Fruit fly (Drosophila melanogaster) whole organism, embryonic: Measurements from ENCODE around the gene CG3546.

ENCODE experiments used
- Blimp-1 ChIP-seq: fragments of 200-800 bp; sonication (Bioruptor generic); optimal IDR thresholded peaks from 3 replicates; lab custom pipeline; 2018; ENCODE audit warnings: missing biosample characterization, missing genetic modification characterization, mild to moderate bottlenecking, moderate library complexity, missing genetic modification reagents
- CG10267 ChIP-seq: fragments of 200-800 bp; sonication (Bioruptor generic); optimal IDR thresholded peaks from 2 replicates; lab custom pipeline; 2018; ENCODE audit warnings: missing biosample characterization, mild to moderate bottlenecking, missing genetic modification characterization, moderate library complexity
- CG10321 ChIP-seq: fragments of 200-800 bp; sonication (Bioruptor generic); IDR thresholded peaks from 2 replicates; pipeline ENCODE4 v1.3.6; 2022; ENCODE audit warnings: missing biosample characterization, missing genetic modification characterization
- CG10959 ChIP-seq: fragments of 200-800 bp; sonication (Bioruptor generic); IDR thresholded peaks from 2 replicates; pipeline ENCODE4 v1.3.6; 2022; ENCODE audit warnings: missing biosample characterization, missing genetic modification characterization
- CG10979 ChIP-seq: fragments of 200-800 bp; sonication (Bioruptor generic); optimal IDR thresholded peaks from 2 replicates; lab custom pipeline; 2018; ENCODE audit warnings: missing biosample characterization, mild to moderate bottlenecking, missing genetic modification characterization, moderate library complexity
- CG12155 ChIP-seq: fragments of 200-800 bp; sonication (Bioruptor generic); optimal IDR thresholded peaks from 3 replicates; lab custom pipeline; 2016; ENCODE audit warnings: missing biosample characterization, missing genetic modification characterization
- CG12769 ChIP-seq: fragments of 200-800 bp; sonication (Bioruptor generic); optimal IDR thresholded peaks from 2 replicates; lab custom pipeline; 2019; ENCODE audit warnings: missing biosample characterization, mild to moderate bottlenecking, missing genetic modification characterization, moderate library complexity
- CG13287 ChIP-seq: fragments of 200-800 bp; sonication (Bioruptor generic); IDR thresholded peaks from 2 replicates; pipeline ENCODE4 v1.3.6; 2022; ENCODE audit warnings: missing biosample characterization, missing genetic modification characterization; ENCODE audit not compliant: partially characterized antibody
- CG14710 ChIP-seq: fragments of 200-800 bp; sonication (Bioruptor generic); optimal IDR thresholded peaks from 3 replicates; lab custom pipeline; 2019; ENCODE audit warnings: missing biosample characterization, mild to moderate bottlenecking, missing genetic modification characterization, moderate library complexity
- CG15269 ChIP-seq: fragments of 200-800 bp; sonication (Bioruptor generic); optimal IDR thresholded peaks from 2 replicates; lab custom pipeline; 2018; ENCODE audit warnings: missing biosample characterization, mild to moderate bottlenecking, missing genetic modification characterization, moderate library complexity
- CG15696 ChIP-seq: fragments of 200-800 bp; sonication (Bioruptor generic); optimal IDR thresholded peaks from 2 replicates; lab custom pipeline; 2019; ENCODE audit warnings: missing biosample characterization, mild to moderate bottlenecking, missing genetic modification characterization, moderate library complexity
- CG1603 ChIP-seq: fragments of 200-800 bp; sonication (Bioruptor generic); optimal IDR thresholded peaks from 2 replicates; lab custom pipeline; 2019; ENCODE audit warnings: missing biosample characterization, mild to moderate bottlenecking, missing genetic modification characterization, moderate library complexity
- CG2116 ChIP-seq: fragments of 200-800 bp; sonication (Bioruptor generic); optimal IDR thresholded peaks from 3 replicates; lab custom pipeline; 2018; ENCODE audit warnings: missing biosample characterization, mild to moderate bottlenecking, missing genetic modification characterization
- CG2712 ChIP-seq: fragments of 200-800 bp; optimal IDR thresholded peaks from 3 replicates; lab custom pipeline; 2019; ENCODE audit warnings: missing biosample characterization, mild to moderate bottlenecking, missing genetic modification characterization, moderate library complexity
- CG43689 ChIP-seq: fragments of 200-800 bp; sonication (Bioruptor generic); IDR thresholded peaks from 2 replicates; pipeline ENCODE4 v1.3.6; 2022; ENCODE audit warnings: missing biosample characterization, missing genetic modification characterization
- CG4404 ChIP-seq: fragments of 200-800 bp; sonication (Bioruptor generic); IDR thresholded peaks from 2 replicates; pipeline ENCODE4 v1.3.6; 2022; ENCODE audit warnings: missing biosample characterization, missing genetic modification characterization
- CG4424 ChIP-seq: fragments of 200-800 bp; sonication (Bioruptor generic); optimal IDR thresholded peaks from 3 replicates; lab custom pipeline; 2016; ENCODE audit warnings: missing biosample characterization, missing genetic modification characterization
- CG4820 ChIP-seq: fragments of 200-800 bp; sonication (Bioruptor generic); optimal IDR thresholded peaks from 3 replicates; lab custom pipeline; 2016; ENCODE audit warnings: missing biosample characterization, missing genetic modification characterization
- CG6765 ChIP-seq: fragments of 200-800 bp; sonication (Bioruptor generic); optimal IDR thresholded peaks from 3 replicates; lab custom pipeline; 2017; ENCODE audit warnings: missing biosample characterization, mild to moderate bottlenecking, missing genetic modification characterization
- CG7839 ChIP-seq: fragments of 200-800 bp; sonication (Bioruptor generic); optimal IDR thresholded peaks from 3 replicates; lab custom pipeline; 2018; ENCODE audit warnings: missing biosample characterization, mild to moderate bottlenecking, missing genetic modification characterization, moderate library complexity
- CG9609 ChIP-seq: fragments of 200-800 bp; sonication (Bioruptor generic); optimal IDR thresholded peaks from 3 replicates; lab custom pipeline; 2016; ENCODE audit warnings: missing biosample characterization, missing genetic modification characterization
- CG9727 ChIP-seq: fragments of 200-800 bp; sonication (Bioruptor generic); optimal IDR thresholded peaks from 3 replicates; lab custom pipeline; 2017; ENCODE audit warnings: missing biosample characterization, mild to moderate bottlenecking, missing genetic modification characterization
- Drgx ChIP-seq: fragments of 200-800 bp; sonication (Bioruptor generic); IDR thresholded peaks from 2 replicates; pipeline ENCODE4 v1.3.6; 2022; ENCODE audit warnings: missing biosample characterization, missing genetic modification characterization
- Hr3 ChIP-seq: fragments of 200-800 bp; sonication (Bioruptor generic); optimal IDR thresholded peaks from 3 replicates; lab custom pipeline; 2016; ENCODE audit warnings: missing biosample characterization, missing genetic modification characterization
- Mad ChIP-seq: fragments of 200-800 bp; sonication (Bioruptor generic); optimal IDR thresholded peaks from 2 replicates; lab custom pipeline; 2016; ENCODE audit warnings: missing biosample characterization, missing genetic modification characterization
- NFAT ChIP-seq: fragments of 200-800 bp; sonication (Bioruptor generic); IDR thresholded peaks from 2 replicates; pipeline ENCODE4 v1.3.6; 2022; ENCODE audit warnings: missing biosample characterization, missing genetic modification characterization
- NfI ChIP-seq: fragments of 200-800 bp; sonication (Bioruptor generic); optimal IDR thresholded peaks from 3 replicates; lab custom pipeline; 2018; ENCODE audit warnings: missing biosample characterization, mild to moderate bottlenecking, missing genetic modification characterization, moderate library complexity
- Oaz ChIP-seq: fragments of 200-800 bp; sonication (Bioruptor generic); IDR thresholded peaks from 2 replicates; pipeline ENCODE4 v1.3.6; 2022; ENCODE audit warnings: missing biosample characterization, missing genetic modification characterization
- Oli ChIP-seq: fragments of 200-800 bp; sonication (Bioruptor generic); optimal IDR thresholded peaks from 2 replicates; lab custom pipeline; 2018; ENCODE audit warnings: missing biosample characterization, mild to moderate bottlenecking, missing genetic modification characterization, moderate library complexity
- ab ChIP-seq: fragments of 200-800 bp; sonication (Bioruptor generic); optimal IDR thresholded peaks from 2 replicates; lab custom pipeline; 2016; ENCODE audit warnings: missing biosample characterization, missing genetic modification characterization
- amos ChIP-seq: fragments of 200-800 bp; sonication (Bioruptor generic); IDR thresholded peaks from 2 replicates; pipeline ENCODE4 v1.3.6; 2022; ENCODE audit warnings: missing biosample characterization, missing genetic modification characterization; ENCODE audit not compliant: partially characterized antibody
- ara ChIP-seq: fragments of 200-800 bp; sonication (Bioruptor generic); IDR thresholded peaks from 2 replicates; pipeline ENCODE4 v1.3.6; 2022; ENCODE audit warnings: missing biosample characterization, missing genetic modification characterization
- bab2 ChIP-seq: fragments of 200-800 bp; sonication (Bioruptor generic); optimal IDR thresholded peaks from 2 replicates; lab custom pipeline; 2016; ENCODE audit warnings: missing biosample characterization, missing genetic modification characterization
- bowl ChIP-seq: fragments of 200-800 bp; sonication (Bioruptor generic); IDR thresholded peaks from 2 replicates; pipeline ENCODE4 v1.3.6; 2022; ENCODE audit warnings: missing biosample characterization, missing genetic modification characterization
- chif ChIP-seq, 2 experiments: fragments of 200-800 bp; sonication (Bioruptor generic); optimal IDR thresholded peaks; 3 replicates each; lab custom pipeline; 2016; ENCODE audit warnings: missing biosample characterization in 2 of 2, missing genetic modification characterization in 2 of 2
- dan ChIP-seq: fragments of 200-800 bp; sonication (Bioruptor generic); IDR thresholded peaks from 2 replicates; pipeline ENCODE4 v1.3.6; 2022; ENCODE audit warnings: missing biosample characterization, missing genetic modification characterization
- dmrt11E ChIP-seq: fragments of 200-800 bp; sonication (Bioruptor generic); optimal IDR thresholded peaks from 3 replicates; lab custom pipeline; 2018; ENCODE audit warnings: missing biosample characterization, mild to moderate bottlenecking, missing genetic modification characterization, moderate library complexity
- gem ChIP-seq: fragments of 200-800 bp; sonication (Bioruptor generic); optimal IDR thresholded peaks from 2 replicates; lab custom pipeline; 2019; ENCODE audit warnings: missing biosample characterization, mild to moderate bottlenecking, missing genetic modification characterization, moderate library complexity
- lola ChIP-seq, 3 experiments: fragments of >200 bp in 2 of 3; fragments of 200-800 bp in 1 of 3; sonication (Bioruptor generic) in 1 of 3; optimal IDR thresholded peaks; 2 replicates each; lab custom pipeline; 2017 to 2019; ENCODE audit warnings: missing biosample characterization in 3 of 3, missing genetic modification characterization in 3 of 3, mild to moderate bottlenecking in 1 of 3, moderate library complexity in 1 of 3
- peb ChIP-seq: fragments of 200-800 bp; sonication (Bioruptor generic); IDR thresholded peaks from 2 replicates; pipeline ENCODE4 v1.3.6; 2022; ENCODE audit warnings: missing biosample characterization, missing genetic modification characterization
- phol ChIP-seq: fragments of 200-800 bp; sonication (Bioruptor generic); optimal IDR thresholded peaks from 3 replicates; lab custom pipeline; 2018; ENCODE audit warnings: missing biosample characterization, mild to moderate bottlenecking, missing genetic modification characterization, moderate library complexity
- prd ChIP-seq, 3 experiments: fragments of >200 bp in 2 of 3; fragments of 200-800 bp in 1 of 3; sonication (Bioruptor generic) in 1 of 3; optimal IDR thresholded peaks in 2 of 3; IDR thresholded peaks in 1 of 3; 2 replicates in 2 of 3; 3 replicates in 1 of 3; pipeline versions ENCODE4 v1.3.6 to Lab custom; 2017 to 2022; ENCODE audit warnings: missing biosample characterization in 1 of 3, missing genetic modification characterization in 1 of 3
- rib ChIP-seq: fragments of 200-800 bp; sonication (Bioruptor generic); IDR thresholded peaks from 2 replicates; pipeline ENCODE4 v1.3.6; 2022; ENCODE audit warnings: missing biosample characterization, missing genetic modification characterization
- row ChIP-seq: fragments of 200-800 bp; sonication (Bioruptor generic); IDR thresholded peaks from 3 replicates; pipeline ENCODE4 v1.3.6; 2022; ENCODE audit warnings: missing biosample characterization, missing genetic modification characterization
- seq ChIP-seq: fragments of 200-800 bp; sonication (Bioruptor generic); IDR thresholded peaks from 2 replicates; pipeline ENCODE4 v1.3.6; 2022; ENCODE audit warnings: missing biosample characterization, missing genetic modification characterization
- shn ChIP-seq: fragments of 200-800 bp; sonication (Bioruptor generic); optimal IDR thresholded peaks from 3 replicates; lab custom pipeline; 2016; ENCODE audit warnings: missing biosample characterization, missing genetic modification characterization
- stc ChIP-seq: fragments of 200-800 bp; sonication (Bioruptor generic); IDR thresholded peaks from 2 replicates; pipeline ENCODE4 v1.3.6; 2022; ENCODE audit warnings: missing biosample characterization, missing genetic modification characterization
- unpg ChIP-seq: fragments of 200-800 bp; sonication (Bioruptor generic); optimal IDR thresholded peaks from 3 replicates; lab custom pipeline; 2018; ENCODE audit warnings: missing biosample characterization, mild to moderate bottlenecking, missing genetic modification characterization, moderate library complexity
- zf30C ChIP-seq: fragments of 200-800 bp; sonication (Bioruptor generic); optimal IDR thresholded peaks from 3 replicates; lab custom pipeline; 2018; ENCODE audit warnings: missing biosample characterization, mild to moderate bottlenecking, missing genetic modification characterization
- zfh1 ChIP-seq: fragments of 200-800 bp; sonication (Bioruptor generic); IDR thresholded peaks from 3 replicates; pipeline ENCODE4 v1.3.6; 2022; ENCODE audit warnings: missing biosample characterization, missing genetic modification characterization

Gene CG3546

DNA sequence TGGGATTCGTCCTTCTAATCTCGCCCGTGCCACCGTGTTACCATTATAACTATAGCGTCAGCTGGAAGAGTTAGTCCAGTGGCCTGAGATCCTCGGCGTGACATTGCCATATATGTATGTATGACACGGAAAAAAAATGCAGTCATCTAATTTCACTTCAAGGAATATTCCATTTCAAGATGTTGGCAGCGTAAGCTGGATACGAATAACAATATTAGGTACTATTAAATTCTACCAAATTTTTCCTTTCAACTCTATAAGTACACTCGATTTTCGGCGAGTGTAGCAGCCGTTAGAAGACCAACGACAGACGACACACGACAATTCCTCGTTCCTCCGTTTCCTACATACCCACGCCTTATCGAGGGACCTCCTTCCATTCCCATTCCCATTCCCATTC is 7.1 kb downstream of the CG3546 start:
- TF ChIP-seq stc (GFP tag; lab: Robert Waterston, UW) (no peak), amos (GFP tag; lab: Robert Waterston, UW) (no peak), bowl (no peak), CG9727 (GFP tag; lab: Kevin White, UChicago) (peak; percentile 49), lola (GFP tag; optimal IDR thresholded peaks at IDR 0.05; lab: Kevin White, UChicago) (peak in 1 of 3 experiments; percentile 33), CG10321 (no peak), CG13287 (GFP tag; lab: Robert Waterston, UW) (no peak), CG1603 (tag; lab: Kevin White, UChicago) (peak; percentile 58), seq (no peak), CG10267 (tag; lab: Kevin White, UChicago) (peak; percentile 1), prd (optimal IDR thresholded peaks at IDR 0.05; lab: Kevin White, UChicago) (no peak), prd (GFP tag; IDR thresholded peaks at IDR 0.05; lab: Robert Waterston, UW) (peak; percentile 45; the same call in 2 of the 3 replicates), CG43689 (no peak), bab2 (GFP tag; lab: Kevin White, UChicago) (no peak), ab (no peak), Oaz (GFP tag; lab: Robert Waterston, UW) (no peak), Blimp-1 (GFP tag; lab: Kevin White, UChicago) (no peak), CG6765 (GFP tag; lab: Kevin White, UChicago) (no peak), Oli (no peak), dmrt11E (tag; lab: Kevin White, UChicago) (peak; percentile 58), CG7839 (tag; lab: Kevin White, UChicago) (no peak), CG12769 (tag; lab: Kevin White, UChicago) (no peak), NFAT (no peak), CG2116 (GFP tag; lab: Kevin White, UChicago) (no peak), peb (GFP tag; lab: Robert Waterston, UW) (no peak), phol (tag; lab: Kevin White, UChicago) (peak; percentile 3), gem (tag; lab: Kevin White, UChicago) (peak; percentile 26), CG2712 (peak; percentile 39), CG10979 (tag; lab: Kevin White, UChicago) (peak; percentile 42), zfh1 (peak; percentile 36; the same call in 1 of the 3 replicates), CG15269 (no peak), CG4424 (GFP tag; lab: Kevin White, UChicago) (peak; percentile 3), zf30C (GFP tag; lab: Kevin White, UChicago) (peak; percentile 40), CG15696 (peak; percentile 38), Mad (GFP tag; lab: Kevin White, UChicago) (no peak), unpg (peak; percentile 1), CG10959 (0 out of 2 replicates have a peak, but pooled peaks have one; percentile 33), CG14710 (tag; lab: Kevin White, UChicago) (peak; percentile 18), Drgx (GFP tag; lab: Robert Waterston, UW) (no peak), row (0 out of 3 replicates have a peak, but pooled peaks have one; percentile 22), chif (GFP tag; optimal IDR thresholded peaks at IDR 0.05; lab: Kevin White, UChicago) (peak in 1 of 2 experiments; percentile 10), rib (GFP tag; lab: Robert Waterston, UW) (no peak), CG12155 (GFP tag; lab: Kevin White, UChicago) (no peak), CG9609 (GFP tag; lab: Kevin White, UChicago) (no peak), CG4820 (GFP tag; lab: Kevin White, UChicago) (no peak), dan (peak; percentile 16; the same call in 1 of the 2 replicates), Hr3 (GFP tag; lab: Kevin White, UChicago) (no peak), NfI (GFP tag; lab: Kevin White, UChicago) (no peak), shn (GFP tag; lab: Kevin White, UChicago) (no peak), CG4404 (GFP tag; lab: Robert Waterston, UW) (peak; percentile 51), ara (GFP tag; lab: Robert Waterston, UW) (no peak)
